Worm (Caenorhabditis elegans) whole organism, late embryonic: Measurements from ENCODE around the gene srt-14.

ENCODE experiments used
- ama-1 ChIP-seq: fragments of 150-350 bp; optimal IDR thresholded peaks from 2 replicates; lab custom pipeline; 2014
- ceh-18 ChIP-seq: sonication (generic microtip); optimal IDR thresholded peaks from 2 replicates; lab custom pipeline; 2016; ENCODE audit warnings: missing genetic modification characterization, missing compliant biosample characterization
- ceh-30 ChIP-seq: fragments of 150-350 bp; optimal IDR thresholded peaks from 2 replicates; lab custom pipeline; 2014; ENCODE audit warnings: missing biosample characterization, missing genetic modification characterization
- dmd-4 ChIP-seq: sonication (generic microtip); optimal IDR thresholded peaks from 2 replicates; lab custom pipeline; 2016; ENCODE audit warnings: borderline replicate concordance, missing genetic modification characterization, missing compliant biosample characterization
- hlh-30 ChIP-seq: sonication (generic microtip); optimal IDR thresholded peaks from 2 replicates; lab custom pipeline; 2017; ENCODE audit warnings: antibody characterized with exemption, missing genetic modification characterization, missing compliant biosample characterization; ENCODE audit not compliant: insufficient read depth
- hlh-8 ChIP-seq: sonication (generic microtip); optimal IDR thresholded peaks from 2 replicates; lab custom pipeline; 2016; ENCODE audit warnings: missing genotype, missing genetic modification characterization, missing compliant biosample characterization
- nfya-1 ChIP-seq: sonication (generic microtip); optimal IDR thresholded peaks from 2 replicates; lab custom pipeline; 2017; ENCODE audit warnings: missing genetic modification characterization, mild to moderate bottlenecking, missing compliant biosample characterization, antibody characterized with exemption, moderate library complexity
- nhr-11 ChIP-seq: fragments of 150-350 bp; optimal IDR thresholded peaks from 2 replicates; lab custom pipeline; 2014; ENCODE audit warnings: missing biosample characterization, missing genetic modification characterization
- pag-3 ChIP-seq: sonication (generic microtip); optimal IDR thresholded peaks from 2 replicates; lab custom pipeline; 2016; ENCODE audit warnings: missing compliant biosample characterization, missing genetic modification characterization, borderline replicate concordance
- pha-2 ChIP-seq: sonication (generic microtip); optimal IDR thresholded peaks from 2 replicates; lab custom pipeline; 2017; ENCODE audit warnings: mild to moderate bottlenecking, missing genetic modification characterization, missing compliant biosample characterization
- rnt-1 ChIP-seq: sonication (generic microtip); optimal IDR thresholded peaks from 2 replicates; lab custom pipeline; 2016; ENCODE audit warnings: missing genetic modification characterization, missing compliant biosample characterization
- sox-4 ChIP-seq: sonication (generic microtip); optimal IDR thresholded peaks from 2 replicates; lab custom pipeline; 2017; ENCODE audit warnings: mild to moderate bottlenecking, missing genetic modification characterization, inconsistent platforms, missing compliant biosample characterization
- tbx-2 ChIP-seq: sonication (generic microtip); optimal IDR thresholded peaks from 2 replicates; lab custom pipeline; 2016; ENCODE audit warnings: missing genetic modification characterization, missing compliant biosample characterization
- unc-42 ChIP-seq: sonication (generic microtip); optimal IDR thresholded peaks from 2 replicates; lab custom pipeline; 2016; ENCODE audit warnings: missing genotype, missing genetic modification characterization, missing compliant biosample characterization

- TF ChIP-seq tbx-2 = no peak
- TF ChIP-seq ceh-18 (tag; lab: Kevin White, UChicago) = no peak
- TF ChIP-seq nfya-1 = no peak
- TF ChIP-seq pag-3 (tag; lab: Kevin White, UChicago) = no peak
- no peak for TF ChIP-seq hlh-8 (tag; lab: Kevin White, UChicago)
- TF ChIP-seq ceh-30 (tag; lab: Kevin White, UChicago) = no peak
- TF ChIP-seq ama-1 (lab: Kevin White, UChicago) = no peak
- no peak for TF ChIP-seq unc-42 (tag; lab: Kevin White, UChicago)
- no peak for TF ChIP-seq sox-4 (tag; lab: Kevin White, UChicago)
- TF ChIP-seq rnt-1 (tag; lab: Kevin White, UChicago) = no peak
- no peak for TF ChIP-seq nhr-11 (tag; lab: Kevin White, UChicago)
- TF ChIP-seq pha-2 (tag; lab: Kevin White, UChicago) = no peak
- no peak for TF ChIP-seq hlh-30 (tag; lab: Kevin White, UChicago)
- no peak for TF ChIP-seq dmd-4
These were observed 8.0 kb downstream of the srt-14 start for ce11 chrV:4248359-4248758.
